Fruit fly (Drosophila melanogaster) whole organism, wandering third instar larva: ENCODE measurements around the gene Snap24.

ENCODE experiments used
- Jra ChIP-seq: sonication (Bioruptor generic); optimal IDR thresholded peaks from 2 replicates; lab custom pipeline; 2016; ENCODE audit warnings: missing biosample characterization, missing genetic modification characterization
- lola ChIP-seq: fragments of >200 bp; optimal IDR thresholded peaks from 2 replicates; lab custom pipeline; 2017; ENCODE audit warnings: missing biosample characterization, missing genetic modification characterization
- psq ChIP-seq: fragments of 200-800 bp; sonication (Bioruptor generic); optimal IDR thresholded peaks from 3 replicates; lab custom pipeline; 2017; ENCODE audit warnings: missing biosample characterization, mild to moderate bottlenecking, missing genetic modification characterization, moderate library complexity
- sage ChIP-seq: fragments of 200-800 bp; sonication (Bioruptor generic); optimal IDR thresholded peaks from 2 replicates; lab custom pipeline; 2016; ENCODE audit warnings: missing biosample characterization, mild to moderate bottlenecking, missing genetic modification characterization
- sv ChIP-seq: fragments of 200-800 bp; sonication (Bioruptor generic); optimal IDR thresholded peaks from 3 replicates; lab custom pipeline; 2016; ENCODE audit warnings: missing biosample characterization, missing genetic modification characterization

- TF ChIP-seq Jra (GFP tag; lab: Kevin White, UChicago) (no peak), psq (GFP tag; lab: Kevin White, UChicago) (no peak), sv (GFP tag; lab: Kevin White, UChicago) (no peak), sage (no peak), lola (GFP tag; lab: Kevin White, UChicago) (no peak)
Observed at dm6 chr3R:9812447-9812846, 49.5 kb upstream of the Snap24 start, which contains the start of gene CG8534.
